Fruit fly (Drosophila melanogaster) whole organism, prepupa: ENCODE measurements around the gene bou.
A peak's percentile ranks its signal among the peaks of the same experiment; 100 is the strongest.

ENCODE experiments used
- CG10631 ChIP-seq: fragments of 200-800 bp; sonication (Bioruptor generic); optimal IDR thresholded peaks from 2 replicates; lab custom pipeline; 2016; ENCODE audit warnings: missing biosample characterization, missing genetic modification characterization
- CG10669 ChIP-seq: fragments of 200-800 bp; sonication (Bioruptor generic); optimal IDR thresholded peaks from 3 replicates; lab custom pipeline; 2018; ENCODE audit warnings: missing biosample characterization, mild to moderate bottlenecking, missing genetic modification characterization, moderate library complexity
- CG11294 ChIP-seq: fragments of 200-800 bp; sonication (Bioruptor generic); IDR thresholded peaks from 2 replicates; pipeline ENCODE4 v1.3.6; 2022; ENCODE audit warnings: missing biosample characterization, missing genetic modification characterization
- CG11762 ChIP-seq: fragments of 200-800 bp; sonication (Bioruptor generic); optimal IDR thresholded peaks from 3 replicates; lab custom pipeline; 2016; ENCODE audit warnings: missing biosample characterization, missing genetic modification characterization; ENCODE audit not compliant: insufficient read depth
- CG11902 ChIP-seq: fragments of 200-800 bp; sonication (Bioruptor generic); optimal IDR thresholded peaks from 3 replicates; lab custom pipeline; 2016; ENCODE audit warnings: missing biosample characterization, missing genetic modification characterization
- CG15336 ChIP-seq: fragments of 200-800 bp; sonication (Bioruptor generic); IDR thresholded peaks from 2 replicates; pipeline ENCODE4 v1.3.6; 2022; ENCODE audit warnings: missing biosample characterization, missing genetic modification characterization
- CG1621 ChIP-seq: fragments of 200-800 bp; sonication (Bioruptor generic); optimal IDR thresholded peaks from 3 replicates; lab custom pipeline; 2018; ENCODE audit warnings: missing biosample characterization, mild to moderate bottlenecking, missing genetic modification characterization
- CG16779 ChIP-seq: fragments of 200-800 bp; sonication (Bioruptor generic); optimal IDR thresholded peaks from 3 replicates; lab custom pipeline; 2017; ENCODE audit warnings: missing biosample characterization, mild to moderate bottlenecking, missing genetic modification characterization
- CG3032 ChIP-seq: fragments of 200-800 bp; optimal IDR thresholded peaks from 2 replicates; lab custom pipeline; 2019; ENCODE audit warnings: missing biosample characterization, mild to moderate bottlenecking, missing genetic modification characterization, moderate library complexity
- CG31627 ChIP-seq: fragments of 200-800 bp; sonication (Bioruptor generic); optimal IDR thresholded peaks from 3 replicates; lab custom pipeline; 2016; ENCODE audit warnings: missing biosample characterization, missing genetic modification characterization
- CG3919 ChIP-seq: fragments of 200-800 bp; sonication (Bioruptor generic); optimal IDR thresholded peaks from 3 replicates; lab custom pipeline; 2016; ENCODE audit warnings: missing biosample characterization, missing genetic modification characterization
- CG4318 ChIP-seq: fragments of 200-800 bp; sonication (Bioruptor generic); optimal IDR thresholded peaks from 3 replicates; lab custom pipeline; 2017; ENCODE audit warnings: missing biosample characterization, mild to moderate bottlenecking, missing genetic modification characterization
- CG6163 ChIP-seq: fragments of 200-800 bp; sonication (Bioruptor generic); IDR thresholded peaks from 3 replicates; pipeline ENCODE4 v1.3.6; 2022; ENCODE audit warnings: missing biosample characterization, missing genetic modification characterization
- CG6276 ChIP-seq: fragments of 200-800 bp; sonication (Bioruptor generic); optimal IDR thresholded peaks from 2 replicates; lab custom pipeline; 2017; ENCODE audit warnings: missing biosample characterization, mild to moderate bottlenecking, missing genetic modification characterization
- CG6792 ChIP-seq: fragments of 200-800 bp; sonication (Bioruptor generic); optimal IDR thresholded peaks from 3 replicates; lab custom pipeline; 2016; ENCODE audit warnings: missing biosample characterization, missing genetic modification characterization
- CG6808 ChIP-seq: fragments of 200-800 bp; sonication (Bioruptor generic); optimal IDR thresholded peaks from 3 replicates; lab custom pipeline; 2017; ENCODE audit warnings: missing biosample characterization, missing genetic modification characterization, mild to moderate bottlenecking, moderate library complexity, missing genetic modification reagents
- CG6854 ChIP-seq: fragments of 200-800 bp; sonication (Bioruptor generic); optimal IDR thresholded peaks from 2 replicates; lab custom pipeline; 2017; ENCODE audit warnings: missing biosample characterization, mild to moderate bottlenecking, missing genetic modification characterization
- CG7368 ChIP-seq: fragments of 200-800 bp; sonication (Bioruptor generic); optimal IDR thresholded peaks from 3 replicates; lab custom pipeline; 2016; ENCODE audit warnings: missing biosample characterization, missing genetic modification characterization
- CG8119 ChIP-seq: fragments of 200-800 bp; sonication (Bioruptor generic); IDR thresholded peaks from 3 replicates; pipeline ENCODE4 v1.3.6; 2022; ENCODE audit warnings: missing biosample characterization, missing genetic modification characterization
- CG8319 ChIP-seq: fragments of 200-800 bp; sonication (Bioruptor generic); optimal IDR thresholded peaks from 3 replicates; lab custom pipeline; 2016; ENCODE audit warnings: missing biosample characterization, missing genetic modification characterization
- CG8632 ChIP-seq: fragments of 200-800 bp; sonication (Bioruptor generic); optimal IDR thresholded peaks from 3 replicates; lab custom pipeline; 2016; ENCODE audit warnings: missing biosample characterization, missing genetic modification characterization
- CG9139 ChIP-seq: fragments of 200-800 bp; sonication (Bioruptor generic); optimal IDR thresholded peaks from 3 replicates; lab custom pipeline; 2017; ENCODE audit warnings: missing biosample characterization, mild to moderate bottlenecking, missing genetic modification characterization
- Eip75B ChIP-seq: fragments of 200-800 bp; sonication (Bioruptor generic); optimal IDR thresholded peaks from 3 replicates; lab custom pipeline; 2016; ENCODE audit warnings: missing biosample characterization, missing genetic modification characterization
- Eip78C ChIP-seq: fragments of 200-800 bp; sonication (Bioruptor generic); peaks from one replicate; lab custom pipeline; 2016; ENCODE audit warnings: missing biosample characterization, missing genetic modification characterization
- Gug ChIP-seq: fragments of 200-800 bp; sonication (Bioruptor generic); IDR thresholded peaks from 2 replicates; pipeline ENCODE4 v1.3.6; 2022; ENCODE audit warnings: missing biosample characterization, missing genetic modification characterization
- Hr38 ChIP-seq: sonication (Bioruptor generic); optimal IDR thresholded peaks from 2 replicates; lab custom pipeline; 2016; ENCODE audit warnings: missing biosample characterization, missing genetic modification characterization
- Hr39 ChIP-seq: fragments of 200-800 bp; sonication (Bioruptor generic); optimal IDR thresholded peaks from 2 replicates; lab custom pipeline; 2016; ENCODE audit warnings: missing biosample characterization, missing genetic modification characterization
- Lpt ChIP-seq: fragments of 200-800 bp; sonication (Bioruptor generic); optimal IDR thresholded peaks from 3 replicates; lab custom pipeline; 2016; ENCODE audit warnings: missing biosample characterization, missing genetic modification characterization
- Smox ChIP-seq: fragments of 200-800 bp; sonication (Bioruptor generic); optimal IDR thresholded peaks from 3 replicates; lab custom pipeline; 2016; ENCODE audit warnings: missing biosample characterization, missing genetic modification characterization
- Sox102F ChIP-seq: fragments of 200-800 bp; sonication (Bioruptor generic); optimal IDR thresholded peaks from 2 replicates; lab custom pipeline; 2016; ENCODE audit warnings: missing biosample characterization, mild to moderate bottlenecking, missing genetic modification characterization
- Sox14 ChIP-seq: fragments of 200-800 bp; sonication (Bioruptor generic); optimal IDR thresholded peaks from 3 replicates; lab custom pipeline; 2016; ENCODE audit warnings: missing biosample characterization, missing genetic modification characterization
- cyc ChIP-seq: fragments of 200-800 bp; sonication (Bioruptor generic); optimal IDR thresholded peaks from 3 replicates; lab custom pipeline; 2016; ENCODE audit warnings: missing biosample characterization, missing genetic modification characterization
- dac ChIP-seq: fragments of 200-800 bp; sonication (Bioruptor generic); optimal IDR thresholded peaks from 2 replicates; lab custom pipeline; 2017; ENCODE audit warnings: missing biosample characterization, mild to moderate bottlenecking, missing genetic modification characterization
- dsx ChIP-seq: fragments of 200-800 bp; optimal IDR thresholded peaks from 3 replicates; lab custom pipeline; 2019; ENCODE audit warnings: missing biosample characterization, mild to moderate bottlenecking, missing genetic modification characterization, moderate library complexity; ENCODE audit not compliant: poor library complexity, severe bottlenecking
- eg ChIP-seq: fragments of 200-800 bp; sonication (Bioruptor generic); IDR thresholded peaks from 3 replicates; pipeline ENCODE4 v1.3.6; 2022; ENCODE audit warnings: missing biosample characterization, missing genetic modification characterization
- esn ChIP-seq: fragments of 200-800 bp; sonication (Bioruptor generic); optimal IDR thresholded peaks from 2 replicates; lab custom pipeline; 2016; ENCODE audit warnings: missing biosample characterization, mild to moderate bottlenecking, missing genetic modification characterization, moderate library complexity
- fd85E ChIP-seq: fragments of 200-800 bp; sonication (Bioruptor generic); optimal IDR thresholded peaks from 3 replicates; lab custom pipeline; 2016; ENCODE audit warnings: missing biosample characterization, missing genetic modification characterization
- fkh ChIP-seq: fragments of 200-800 bp; sonication (Bioruptor generic); optimal IDR thresholded peaks from 3 replicates; lab custom pipeline; 2017; ENCODE audit warnings: missing biosample characterization, mild to moderate bottlenecking, missing genetic modification characterization, moderate library complexity
- lz ChIP-seq: fragments of 200-800 bp; sonication (Bioruptor generic); optimal IDR thresholded peaks from 3 replicates; lab custom pipeline; 2016; ENCODE audit warnings: missing biosample characterization, missing genetic modification characterization
- net ChIP-seq: fragments of 200-800 bp; sonication (Bioruptor generic); optimal IDR thresholded peaks from 3 replicates; lab custom pipeline; 2016; ENCODE audit warnings: missing biosample characterization, missing genetic modification characterization
- pdm3 ChIP-seq: fragments of 200-800 bp; sonication (Bioruptor generic); optimal IDR thresholded peaks from 3 replicates; lab custom pipeline; 2016; ENCODE audit warnings: missing biosample characterization, missing genetic modification characterization
- spab ChIP-seq: fragments of 200-800 bp; sonication (Bioruptor generic); optimal IDR thresholded peaks from 2 replicates; lab custom pipeline; 2017; ENCODE audit warnings: missing biosample characterization, mild to moderate bottlenecking, missing genetic modification characterization, missing genetic modification reagents
- ss ChIP-seq, 2 experiments: fragments of 200-800 bp; sonication (Bioruptor generic); optimal IDR thresholded peaks; 2 replicates in 1 of 2; 3 replicates in 1 of 2; lab custom pipeline; 2017 to 2018; ENCODE audit warnings: mild to moderate bottlenecking in 2 of 2, missing biosample characterization in 2 of 2, missing genetic modification characterization in 2 of 2, moderate library complexity in 1 of 2
- svp ChIP-seq: fragments of 200-800 bp; sonication (Bioruptor generic); peaks from one replicate; lab custom pipeline; 2016; ENCODE audit warnings: missing biosample characterization, missing genetic modification characterization
- topi ChIP-seq: fragments of 200-800 bp; sonication (Bioruptor generic); optimal IDR thresholded peaks from 3 replicates; lab custom pipeline; 2016; ENCODE audit warnings: missing biosample characterization, missing genetic modification characterization

Gene bou

DNA sequence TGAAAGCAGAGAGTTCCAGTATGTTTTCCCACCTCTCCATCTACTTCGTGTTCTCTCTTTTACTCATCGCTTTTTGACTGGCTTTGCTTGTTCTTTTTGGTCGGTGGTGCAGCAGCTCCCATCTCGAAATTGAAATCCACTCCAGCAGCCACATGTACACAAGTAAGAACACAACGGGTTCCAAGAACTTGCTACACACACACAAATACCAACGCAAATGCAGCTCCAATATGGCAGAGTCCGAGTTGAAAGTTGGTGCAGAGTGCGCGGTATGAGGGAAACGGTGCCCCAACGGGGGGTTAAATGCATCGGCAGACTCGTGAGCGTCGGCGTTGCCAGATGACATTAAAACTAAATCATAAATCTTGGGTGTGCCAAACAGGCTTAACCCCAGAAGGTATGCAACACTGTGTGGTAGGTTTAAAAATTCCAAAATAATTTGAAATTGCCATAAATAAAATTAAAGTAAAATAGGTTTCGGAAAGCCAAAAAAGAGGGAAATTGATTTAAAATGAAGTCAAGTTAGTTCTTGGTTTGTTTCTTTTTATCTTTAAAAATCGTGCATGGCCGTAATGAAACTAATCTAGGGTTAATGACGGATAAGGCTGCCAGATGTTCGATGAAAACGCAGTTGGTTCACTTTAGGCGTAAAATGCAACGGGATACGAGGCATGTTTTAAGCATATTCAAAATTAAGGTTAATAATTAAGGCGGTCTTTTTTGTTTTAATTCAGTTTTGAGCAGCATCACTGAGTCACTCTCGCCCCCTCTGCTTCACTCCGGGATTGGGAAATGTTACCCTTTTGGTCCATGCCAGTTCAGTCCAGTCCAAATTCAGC is 11.6 kb downstream of the bou start (continued):
- TF ChIP-seq Eip75B (GFP tag; lab: Kevin White, UChicago) (peak; percentile 76), ss (GFP tag; optimal IDR thresholded peaks at IDR 0.05; lab: Kevin White, UChicago) (peak; percentile 43 to 79), topi (peak; percentile 91), fkh (GFP tag; lab: Kevin White, UChicago) (no peak), CG15336 (GFP tag; lab: Robert Waterston, UW) (peak; percentile 89), Hr39 (peak; percentile 89), spab (GFP tag; lab: Kevin White, UChicago) (peak; percentile 81), net (GFP tag; lab: Kevin White, UChicago) (peak; percentile 86), CG7368 (GFP tag; lab: Kevin White, UChicago) (peak; percentile 69), CG8119 (GFP tag; lab: Robert Waterston, UW) (peak; percentile 79), cyc (GFP tag; lab: Kevin White, UChicago) (peak; percentile 90), CG8319 (GFP tag; lab: Kevin White, UChicago) (peak; percentile 73), lz (GFP tag; lab: Kevin White, UChicago) (peak; percentile 88), CG6808 (GFP tag; lab: Kevin White, UChicago) (peak; percentile 82), CG9139 (GFP tag; lab: Kevin White, UChicago) (peak; percentile 38), fd85E (GFP tag; lab: Kevin White, UChicago) (peak; percentile 21), eg (peak; percentile 77), CG3032 (tag; lab: Kevin White, UChicago) (peak; percentile 91), Gug (peak; percentile 71), CG6854 (peak; percentile 5), CG6792 (GFP tag; lab: Kevin White, UChicago) (peak; percentile 84), Hr38 (GFP tag; lab: Kevin White, UChicago) (no peak), Smox (GFP tag; lab: Kevin White, UChicago) (peak; percentile 92), esn (GFP tag; lab: Kevin White, UChicago) (peak; percentile 87), CG10631 (peak; percentile 88), Sox14 (GFP tag; lab: Kevin White, UChicago) (peak; percentile 86), pdm3 (GFP tag; lab: Kevin White, UChicago) (peak; percentile 90), CG16779 (peak; percentile 55), Lpt (GFP tag; lab: Kevin White, UChicago) (peak; percentile 46), CG6276 (GFP tag; lab: Kevin White, UChicago) (peak; percentile 54), dac (GFP tag; lab: Kevin White, UChicago) (peak; percentile 72), CG8632 (GFP tag; lab: Kevin White, UChicago) (peak; percentile 78), Eip78C (GFP tag; lab: Kevin White, UChicago) (peak; percentile 96), dsx (GFP tag; lab: Kevin White, UChicago) (peak; percentile 82), CG11902 (peak; percentile 81), CG31627 (GFP tag; lab: Kevin White, UChicago) (peak; percentile 85), CG4318 (GFP tag; lab: Kevin White, UChicago) (peak; percentile 74)

DNA sequence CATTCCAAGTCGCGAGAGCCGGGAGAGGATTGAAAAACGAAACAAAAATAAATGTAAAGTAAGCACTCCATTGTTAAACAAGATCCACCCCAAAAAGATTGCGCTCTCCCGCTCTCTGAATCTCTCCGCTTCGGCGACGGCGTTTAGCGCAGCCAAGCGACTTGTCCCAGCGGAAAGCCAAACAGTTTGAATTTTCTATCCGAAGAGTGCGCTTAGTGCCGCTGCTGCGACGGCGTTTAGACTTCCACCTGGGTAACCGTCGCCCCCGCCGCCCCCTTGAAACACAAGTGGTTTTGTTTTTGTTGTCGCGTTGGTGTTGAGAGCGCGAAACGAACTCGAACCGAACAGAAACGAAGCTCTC is 12.2 kb downstream of the bou start, which contains the start of gene Inx2:
Inx2 (plus strand) TSS at position 181 of the 361 bp plus-strand sequence.
- TF ChIP-seq CG6276 (GFP tag; lab: Kevin White, UChicago): peak; percentile 5
- TF ChIP-seq svp (GFP tag; lab: Kevin White, UChicago): peak; percentile 59
- TF ChIP-seq Hr39: no peak
- TF ChIP-seq CG6808 (GFP tag; lab: Kevin White, UChicago): no peak
- no peak; the same call in 1 of the 2 replicates for TF ChIP-seq CG11294 (GFP tag; lab: Robert Waterston, UW)
- peak; percentile 25 to 29 for TF ChIP-seq ss (GFP tag; optimal IDR thresholded peaks at IDR 0.05; lab: Kevin White, UChicago)
- peak; percentile 71 for TF ChIP-seq CG8119 (GFP tag; lab: Robert Waterston, UW)
- TF ChIP-seq Lpt (GFP tag; lab: Kevin White, UChicago): peak; percentile 24
- no peak for TF ChIP-seq CG10669 (GFP tag; lab: Kevin White, UChicago)
- no peak for TF ChIP-seq CG11762
- TF ChIP-seq fd85E (GFP tag; lab: Kevin White, UChicago): peak; percentile 15
- TF ChIP-seq dsx (GFP tag; lab: Kevin White, UChicago): peak; percentile 39
- TF ChIP-seq Sox14 (GFP tag; lab: Kevin White, UChicago): peak; percentile 22
- no peak for TF ChIP-seq CG8319 (GFP tag; lab: Kevin White, UChicago)
- peak; percentile 74; the same call in 2 of the 3 replicates for TF ChIP-seq CG6163 (GFP tag; lab: Robert Waterston, UW)
- no peak for TF ChIP-seq CG31627 (GFP tag; lab: Kevin White, UChicago)
- peak; percentile 32 for TF ChIP-seq Eip78C (GFP tag; lab: Kevin White, UChicago)
- TF ChIP-seq fkh (GFP tag; lab: Kevin White, UChicago): peak; percentile 71
- TF ChIP-seq CG6854: peak; percentile 79
- TF ChIP-seq cyc (GFP tag; lab: Kevin White, UChicago): no peak
- peak; percentile 22 for TF ChIP-seq Sox102F (GFP tag; lab: Kevin White, UChicago)
- peak; percentile 48; the same call in 1 of the 2 replicates for TF ChIP-seq CG15336 (GFP tag; lab: Robert Waterston, UW)
- TF ChIP-seq CG9139 (GFP tag; lab: Kevin White, UChicago): peak; percentile 42
- peak; percentile 17 for TF ChIP-seq CG1621 (tag; lab: Kevin White, UChicago)
- TF ChIP-seq eg: peak; percentile 62; the same call in 1 of the 3 replicates
- peak; percentile 13 for TF ChIP-seq CG3919
- 0 out of 2 replicates have a peak, but pooled peaks have one; percentile 8 for TF ChIP-seq Gug
